Fruit fly (Drosophila melanogaster) whole organism, wandering third instar larva: ENCODE measurements around the gene CG5404.

Source experiments
- Abd-B ChIP-seq: fragments of >200 bp; optimal IDR thresholded peaks from 2 replicates; lab custom pipeline; 2017; ENCODE audit warnings: missing biosample characterization, missing genetic modification characterization
- Dfd ChIP-seq: fragments of >200 bp; optimal IDR thresholded peaks from 2 replicates; lab custom pipeline; 2017; ENCODE audit warnings: missing biosample characterization, missing genetic modification characterization
- Dif ChIP-seq: fragments of 200-275, 200-300 bp; sonication (Bioruptor generic); optimal IDR thresholded peaks from 2 replicates; lab custom pipeline; 2018; ENCODE audit warnings: missing biosample characterization, missing genetic modification characterization; ENCODE audit not compliant: partially characterized antibody
- GATAd ChIP-seq: sonication (Bioruptor generic); optimal IDR thresholded peaks from 2 replicates; lab custom pipeline; 2016; ENCODE audit warnings: missing biosample characterization, missing genetic modification characterization
- HLH106 ChIP-seq: fragments of 200-800 bp; optimal IDR thresholded peaks from 3 replicates; lab custom pipeline; 2019; ENCODE audit warnings: missing biosample characterization, mild to moderate bottlenecking, missing genetic modification characterization, moderate library complexity
- Hnf4 ChIP-seq: fragments of 200-800 bp; sonication (Bioruptor generic); optimal IDR thresholded peaks from 2 replicates; lab custom pipeline; 2016; ENCODE audit warnings: missing biosample characterization, mild to moderate bottlenecking, missing genetic modification characterization
- Hr78 ChIP-seq: fragments of >200 bp; optimal IDR thresholded peaks from 2 replicates; lab custom pipeline; 2017; ENCODE audit warnings: missing biosample characterization, missing genetic modification characterization
- Hr83 ChIP-seq: fragments of 200-300 bp; sonication (Bioruptor generic); optimal IDR thresholded peaks from 2 replicates; lab custom pipeline; 2016; ENCODE audit warnings: missing biosample characterization, mild to moderate bottlenecking, missing genetic modification characterization, moderate library complexity; ENCODE audit not compliant: poor library complexity, severe bottlenecking
- Jra ChIP-seq: sonication (Bioruptor generic); optimal IDR thresholded peaks from 2 replicates; lab custom pipeline; 2016; ENCODE audit warnings: missing biosample characterization, missing genetic modification characterization
- Myc ChIP-seq: fragments of >200 bp; optimal IDR thresholded peaks from 2 replicates; lab custom pipeline; 2017
- OdsH ChIP-seq: fragments of 200-800 bp; sonication (Bioruptor generic); optimal IDR thresholded peaks from 2 replicates; lab custom pipeline; 2016; ENCODE audit warnings: missing biosample characterization, mild to moderate bottlenecking, missing genetic modification characterization
- Rel ChIP-seq, 2 experiments: fragments of 200-800 bp; sonication (Bioruptor generic) in 1 of 2; optimal IDR thresholded peaks; 2 replicates in 1 of 2; 3 replicates in 1 of 2; lab custom pipeline; 2016 to 2019; ENCODE audit warnings: mild to moderate bottlenecking in 2 of 2, missing biosample characterization in 2 of 2, missing genetic modification characterization in 2 of 2, moderate library complexity in 1 of 2
- Sp1 ChIP-seq: fragments of 200-800 bp; sonication (Bioruptor generic); optimal IDR thresholded peaks from 3 replicates; lab custom pipeline; 2019; ENCODE audit warnings: missing biosample characterization, mild to moderate bottlenecking, missing genetic modification characterization, moderate library complexity
- Vsx2 ChIP-seq: fragments of 200-300, 225-300 bp; sonication (Bioruptor generic); optimal IDR thresholded peaks from 2 replicates; lab custom pipeline; 2018; ENCODE audit warnings: missing biosample characterization, missing genetic modification characterization; ENCODE audit not compliant: partially characterized antibody
- br ChIP-seq: fragments of 200-800 bp; sonication (Bioruptor generic); optimal IDR thresholded peaks from 2 replicates; lab custom pipeline; 2016; ENCODE audit warnings: missing biosample characterization, missing genetic modification characterization
- brk ChIP-seq: fragments of 200-800 bp; sonication (Bioruptor generic); optimal IDR thresholded peaks from 2 replicates; lab custom pipeline; 2016; ENCODE audit warnings: missing biosample characterization, mild to moderate bottlenecking, missing genetic modification characterization
- dl ChIP-seq, 2 experiments: fragments of 175-275, 200-275 bp in 1 of 2; fragments of 200-275 bp in 1 of 2; sonication (Bioruptor generic); optimal IDR thresholded peaks; lab custom pipeline; 2018; ENCODE audit warnings: mild to moderate bottlenecking in 2 of 2, missing biosample characterization in 2 of 2, missing genetic modification characterization in 2 of 2, moderate library complexity in 2 of 2; ENCODE audit not compliant: partially characterized antibody in 2 of 2, insufficient read depth in 1 of 2
- dmrt93B ChIP-seq: fragments of 200-800 bp; sonication (Bioruptor generic); optimal IDR thresholded peaks from 2 replicates; lab custom pipeline; 2018; ENCODE audit warnings: missing biosample characterization, mild to moderate bottlenecking, missing genetic modification characterization
- dsf ChIP-seq: sonication (Bioruptor generic); optimal IDR thresholded peaks from 2 replicates; lab custom pipeline; 2016; ENCODE audit warnings: missing biosample characterization, missing genetic modification characterization, borderline replicate concordance
- h ChIP-seq: fragments of 200-800 bp; sonication (Bioruptor generic); optimal IDR thresholded peaks from 3 replicates; lab custom pipeline; 2016; ENCODE audit warnings: missing biosample characterization, mild to moderate bottlenecking, missing genetic modification characterization
- jim ChIP-seq: fragments of 175-275, 200-325 bp; sonication (Bioruptor generic); optimal IDR thresholded peaks from 2 replicates; lab custom pipeline; 2016; ENCODE audit warnings: missing biosample characterization, mild to moderate bottlenecking, missing genetic modification characterization
- pan ChIP-seq: fragments of >200 bp; optimal IDR thresholded peaks from 2 replicates; lab custom pipeline; 2017
- psq ChIP-seq: fragments of 200-800 bp; sonication (Bioruptor generic); optimal IDR thresholded peaks from 3 replicates; lab custom pipeline; 2017; ENCODE audit warnings: missing biosample characterization, mild to moderate bottlenecking, missing genetic modification characterization, moderate library complexity
- rgr ChIP-seq: fragments of 200-800 bp; sonication (Bioruptor generic); optimal IDR thresholded peaks from 3 replicates; lab custom pipeline; 2016; ENCODE audit warnings: missing biosample characterization, mild to moderate bottlenecking, missing genetic modification characterization
- sage ChIP-seq: fragments of 200-800 bp; sonication (Bioruptor generic); optimal IDR thresholded peaks from 2 replicates; lab custom pipeline; 2016; ENCODE audit warnings: missing biosample characterization, mild to moderate bottlenecking, missing genetic modification characterization
- sv ChIP-seq: fragments of 200-800 bp; sonication (Bioruptor generic); optimal IDR thresholded peaks from 3 replicates; lab custom pipeline; 2016; ENCODE audit warnings: missing biosample characterization, missing genetic modification characterization
- usp ChIP-seq: fragments of >200 bp; optimal IDR thresholded peaks from 2 replicates; lab custom pipeline; 2017; ENCODE audit warnings: missing biosample characterization, missing genetic modification characterization
- woc ChIP-seq: sonication (Bioruptor generic); optimal IDR thresholded peaks from 2 replicates; lab custom pipeline; 2016; ENCODE audit warnings: missing biosample characterization, mild to moderate bottlenecking, missing genetic modification characterization

CG5404 gene

DNA sequence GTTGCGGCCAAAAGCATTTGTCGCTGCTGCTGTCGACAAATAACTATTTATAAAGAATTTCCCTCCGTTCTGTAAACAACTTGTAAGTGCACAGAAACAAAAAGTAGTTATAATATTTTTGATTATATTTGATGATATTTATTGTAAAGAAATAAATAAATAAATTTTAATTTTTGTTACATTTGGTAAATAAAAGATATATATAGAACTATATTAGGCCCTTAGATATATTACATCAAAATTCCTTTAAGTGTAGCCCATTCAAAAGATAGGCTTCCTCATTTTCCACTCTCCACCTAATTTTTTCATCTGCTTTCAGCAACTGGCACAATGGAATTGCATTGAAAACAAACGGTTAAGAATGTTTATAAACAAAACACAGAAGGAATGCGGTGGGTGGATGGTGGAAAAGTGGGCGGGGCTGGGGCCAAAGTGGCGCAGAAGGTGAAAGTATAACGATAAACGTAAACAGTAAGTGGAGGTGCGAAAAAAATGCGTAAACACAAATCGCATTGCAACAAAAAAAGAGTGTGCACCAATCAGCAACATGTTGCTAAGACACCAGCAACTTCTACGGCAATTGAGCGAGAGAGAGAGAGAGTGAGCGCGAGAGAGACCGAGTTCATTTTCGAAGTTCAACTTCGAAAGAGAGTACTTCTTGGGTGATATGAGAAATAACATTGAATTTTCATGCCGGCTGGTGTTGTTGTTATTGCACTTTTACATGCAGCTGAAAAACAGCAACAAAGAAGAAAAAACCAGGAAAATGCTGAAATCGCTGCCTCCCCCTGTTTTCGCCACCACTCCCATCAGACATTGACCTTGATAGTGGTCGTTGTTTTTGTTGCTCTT, 39.9 kb upstream of the CG5404 start:
- TF ChIP-seq dl (GFP tag; optimal IDR thresholded peaks at IDR 0.05; lab: Kevin White, UChicago; ENCODE audit: insufficient read depth in 1 of 2, partially characterized antibody in 2 of 2) (peak; percentile 59 to 80), Dif (peak; percentile 81), h (no peak)

DNA sequence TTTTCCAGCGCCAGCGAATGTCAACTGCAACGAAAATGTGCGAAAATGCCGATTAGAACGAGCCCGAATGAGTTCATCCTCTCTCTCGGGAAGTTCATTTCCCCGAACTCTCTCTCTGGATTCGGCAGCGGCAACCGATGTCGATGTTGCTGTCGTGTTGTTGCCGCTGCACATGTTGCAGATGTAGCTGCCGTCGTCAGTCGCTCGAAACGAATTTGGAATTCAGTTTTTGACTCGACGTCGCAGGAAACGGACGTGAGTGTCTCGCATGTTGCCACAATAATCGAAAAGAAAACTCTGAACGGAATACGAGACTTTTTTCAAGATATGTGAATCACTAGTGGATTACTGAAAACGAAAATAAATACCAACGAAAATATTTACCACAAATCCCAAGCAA, 38.5 kb upstream of the CG5404 start, which contains the start of gene pxb:
TSS of gene pxb (plus strand) at position 222 of the 400 bp plus-strand sequence.
- no peak for TF ChIP-seq HLH106 (tag; lab: Kevin White, UChicago)
- peak; percentile 34 for TF ChIP-seq Hr83 (GFP tag; lab: Kevin White, UChicago)
- TF ChIP-seq Hnf4 (GFP tag; lab: Kevin White, UChicago), result peak; percentile 38
- TF ChIP-seq, all 38 proteins: peak for 2

dm6 chr3R:15666900-15667507, 37.5 kb upstream of the CG5404 start:
- TF ChIP-seq psq (GFP tag; lab: Kevin White, UChicago) (no peak), HLH106 (tag; lab: Kevin White, UChicago) (no peak), jim (GFP tag; lab: Kevin White, UChicago) (no peak)

- no peak for TF ChIP-seq Myc
- TF ChIP-seq Dfd (GFP tag; lab: Kevin White, UChicago), result no peak
- TF ChIP-seq HLH106 (tag; lab: Kevin White, UChicago), result no peak
- no peak for TF ChIP-seq br
- no peak for TF ChIP-seq sv (GFP tag; lab: Kevin White, UChicago)
- TF ChIP-seq dmrt93B (GFP tag; lab: Kevin White, UChicago), result no peak
- no peak for TF ChIP-seq OdsH (GFP tag; lab: Kevin White, UChicago)
- no peak for TF ChIP-seq pan (lab: Kevin White, UChicago)
- TF ChIP-seq Jra, result no peak
Measured at dm6 chr3R:15668863-15669491, 35.5 kb upstream of the CG5404 start.

DNA sequence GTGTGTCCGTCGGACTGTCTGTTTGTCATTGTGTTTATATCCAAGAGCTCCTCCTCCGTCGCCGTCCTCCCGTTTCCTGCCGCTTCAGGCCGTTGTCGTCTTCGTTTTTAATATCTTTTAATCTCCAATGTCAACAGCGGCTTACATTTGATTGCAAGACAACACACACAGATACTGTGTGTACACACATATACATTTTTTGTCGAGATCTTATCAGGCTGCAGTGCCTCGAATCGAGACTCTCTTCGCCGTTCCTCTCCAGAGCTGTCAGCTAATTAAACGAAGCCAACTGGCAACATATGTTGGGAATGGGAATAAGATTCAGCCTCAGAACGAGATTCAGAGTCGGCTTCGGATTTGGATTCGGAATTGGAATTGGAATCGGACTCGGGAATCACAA, 33.9 kb upstream of the CG5404 start:
- TF ChIP-seq Sp1 (GFP tag; lab: Kevin White, UChicago) (no peak), psq (GFP tag; lab: Kevin White, UChicago) (no peak), Vsx2 (GFP tag; lab: Kevin White, UChicago) (peak; percentile 24), Abd-B (GFP tag; lab: Kevin White, UChicago) (no peak), brk (GFP tag; lab: Kevin White, UChicago) (no peak), usp (GFP tag; lab: Kevin White, UChicago) (no peak)

DNA sequence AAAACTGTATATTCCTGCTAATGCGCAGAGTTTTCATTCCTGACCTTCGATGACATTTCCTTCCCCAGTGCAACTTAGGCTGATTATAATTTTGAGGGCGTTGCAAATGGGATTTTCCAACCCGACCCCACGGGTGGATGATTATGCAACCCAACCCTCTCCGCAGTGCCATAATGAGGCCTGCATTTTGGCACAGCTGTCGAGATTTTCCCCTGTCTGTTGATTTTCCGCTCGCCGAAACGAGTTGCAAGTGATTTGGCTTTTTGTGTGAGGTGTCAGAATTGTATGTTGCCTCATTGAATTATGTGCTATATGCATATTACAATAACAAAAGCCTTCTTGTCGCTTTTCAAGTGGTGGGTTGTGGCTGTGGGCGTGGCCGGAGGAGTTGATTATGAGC, 32.2 kb upstream of the CG5404 start:
- TF ChIP-seq Dfd (GFP tag; lab: Kevin White, UChicago) (no peak), sage (GFP tag; lab: Kevin White, UChicago) (no peak), woc (GFP tag; lab: Kevin White, UChicago) (no peak), dl (GFP tag; optimal IDR thresholded peaks at IDR 0.05; lab: Kevin White, UChicago; ENCODE audit: insufficient read depth in 1 of 2, partially characterized antibody in 2 of 2) (no peak), rgr (GFP tag; lab: Kevin White, UChicago) (no peak), GATAd (GFP tag; lab: Kevin White, UChicago) (no peak), h (no peak), Hnf4 (GFP tag; lab: Kevin White, UChicago) (no peak), usp (GFP tag; lab: Kevin White, UChicago) (no peak), pan (lab: Kevin White, UChicago) (no peak), Hr78 (GFP tag; lab: Kevin White, UChicago) (no peak), Rel (GFP tag; optimal IDR thresholded peaks at IDR 0.05; lab: Kevin White, UChicago) (no peak), Rel (tag; optimal IDR thresholded peaks at IDR 0.05; lab: Kevin White, UChicago) (no peak), Vsx2 (GFP tag; lab: Kevin White, UChicago) (no peak), Sp1 (GFP tag; lab: Kevin White, UChicago) (no peak), OdsH (GFP tag; lab: Kevin White, UChicago) (no peak), br (no peak), sv (GFP tag; lab: Kevin White, UChicago) (no peak), dsf (GFP tag; lab: Kevin White, UChicago) (no peak)
- TF ChIP-seq, all 38 proteins: peak for 0
